Worm (Caenorhabditis elegans): ENCODE data around the gene dpy-23.

DNA sequence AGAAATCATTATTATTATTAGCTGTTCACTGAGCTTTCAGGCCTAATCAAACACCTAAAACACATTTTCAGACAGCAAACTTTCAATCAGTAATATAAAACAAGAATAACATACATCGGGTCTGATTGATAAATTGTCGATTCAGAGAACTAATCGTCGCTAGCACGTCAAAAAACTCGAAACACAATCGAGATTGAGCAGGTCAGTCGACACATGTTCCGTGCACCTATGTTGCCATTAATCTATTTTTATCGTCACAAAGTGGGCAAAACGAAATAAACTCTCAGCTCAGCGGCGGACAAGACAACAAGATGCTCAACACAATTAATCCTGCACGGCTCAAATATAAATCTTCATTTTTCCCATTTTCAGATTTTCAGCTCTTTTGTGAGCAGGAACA, 40.2 kb downstream of the dpy-23 start:
- TF ChIP-seq scrt-1 (GFP tag; IDR thresholded peaks at IDR 0.05) (no peak), hmbx-1 (tag; optimal IDR thresholded peaks at IDR 0.05) (no peak), ceh-36 (tag; optimal IDR thresholded peaks at IDR 0.05) (no peak), tbx-37 (GFP tag; conservative IDR thresholded peaks at IDR 0.05) (no peak)
